Worm (Caenorhabditis elegans): ENCODE results near the gene djr-1.2.

djr-1.2 gene

DNA sequence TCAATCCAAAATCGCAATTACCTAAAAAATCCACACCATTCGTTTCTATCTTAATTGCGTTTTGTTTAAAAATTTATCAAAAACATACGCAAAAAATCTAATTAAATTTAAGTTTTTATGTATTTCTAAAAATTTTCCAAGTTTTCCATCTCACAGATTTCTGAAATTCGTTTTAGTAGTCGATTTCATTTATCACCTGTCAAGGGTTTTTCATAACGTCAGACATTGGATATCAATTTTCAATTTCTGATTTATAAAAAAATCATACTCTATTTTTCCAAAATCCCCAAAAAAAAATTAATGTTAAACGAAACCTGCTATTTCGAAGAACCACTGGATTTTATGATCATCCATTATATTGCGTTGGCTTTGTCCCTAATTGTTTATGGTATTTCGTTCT, 44.8 kb downstream of the djr-1.2 start, which contains the start of gene srh-4:
Gene srh-4, plus strand, starts transcription at position 301 of the 400 bp plus-strand sequence.
- TF ChIP-seq ets-7 (tag; optimal IDR thresholded peaks at IDR 0.05) = no peak
- TF ChIP-seq tbx-37 (GFP tag; conservative IDR thresholded peaks at IDR 0.05) = no peak
- TF ChIP-seq ceh-36 (tag; optimal IDR thresholded peaks at IDR 0.05) = no peak
- TF ChIP-seq sea-1 (GFP tag; conservative IDR thresholded peaks at IDR 0.05) = no peak
- no peak for TF ChIP-seq tbx-11 (GFP tag; IDR thresholded peaks at IDR 0.05)
- TF ChIP-seq aly-1 (tag; optimal IDR thresholded peaks at IDR 0.05) = no peak
- TF ChIP-seq B0310.2 (tag; optimal IDR thresholded peaks at IDR 0.05) = no peak
- no peak for TF ChIP-seq hmg-4 (GFP tag; optimal IDR thresholded peaks at IDR 0.05)
- TF ChIP-seq ama-1 (optimal IDR thresholded peaks at IDR 0.05) = no peak
- no peak for TF ChIP-seq hmbx-1 (tag; optimal IDR thresholded peaks at IDR 0.05)
- no peak for TF ChIP-seq pes-1 (GFP tag; IDR thresholded peaks at IDR 0.05)
- no peak for TF ChIP-seq tra-4 (tag; optimal IDR thresholded peaks at IDR 0.05)
- no peak for TF ChIP-seq hnd-1 (tag; optimal IDR thresholded peaks at IDR 0.05)
- TF ChIP-seq scrt-1 (GFP tag; IDR thresholded peaks at IDR 0.05) = no peak

DNA sequence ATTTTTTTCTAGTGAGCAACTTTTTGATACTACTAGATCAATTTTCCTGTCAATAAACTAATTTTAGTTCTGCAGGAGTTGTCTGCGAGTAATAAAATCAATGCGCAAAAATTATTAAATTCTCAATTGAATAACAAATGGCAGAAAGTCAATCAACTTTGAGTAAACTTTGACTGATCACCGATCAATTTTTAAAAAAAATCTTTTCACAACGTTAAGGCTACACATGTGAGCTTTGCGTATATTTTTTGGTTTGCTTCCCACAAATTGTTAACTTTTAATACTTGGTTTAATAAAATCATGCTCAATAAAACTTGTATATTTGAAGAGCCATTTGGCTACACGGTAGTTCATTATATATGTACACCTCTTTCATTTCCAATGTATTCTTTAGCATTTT, 47.0 kb downstream of the djr-1.2 start, which contains the start of gene srh-7:
Gene srh-7, plus strand, starts transcription at position 301 of the 400 bp plus-strand sequence.
- TF ChIP-seq tbx-37 (GFP tag; conservative IDR thresholded peaks at IDR 0.05) (no peak), scrt-1 (GFP tag; IDR thresholded peaks at IDR 0.05) (no peak), tra-4 (tag; optimal IDR thresholded peaks at IDR 0.05) (no peak), hmbx-1 (tag; optimal IDR thresholded peaks at IDR 0.05) (no peak), ama-1 (optimal IDR thresholded peaks at IDR 0.05) (no peak), B0310.2 (tag; optimal IDR thresholded peaks at IDR 0.05) (no peak), hmg-4 (GFP tag; optimal IDR thresholded peaks at IDR 0.05) (no peak), sea-1 (GFP tag; conservative IDR thresholded peaks at IDR 0.05) (no peak), aly-1 (tag; optimal IDR thresholded peaks at IDR 0.05) (no peak), F13C5.2 (tag; optimal IDR thresholded peaks at IDR 0.05) (no peak)

DNA sequence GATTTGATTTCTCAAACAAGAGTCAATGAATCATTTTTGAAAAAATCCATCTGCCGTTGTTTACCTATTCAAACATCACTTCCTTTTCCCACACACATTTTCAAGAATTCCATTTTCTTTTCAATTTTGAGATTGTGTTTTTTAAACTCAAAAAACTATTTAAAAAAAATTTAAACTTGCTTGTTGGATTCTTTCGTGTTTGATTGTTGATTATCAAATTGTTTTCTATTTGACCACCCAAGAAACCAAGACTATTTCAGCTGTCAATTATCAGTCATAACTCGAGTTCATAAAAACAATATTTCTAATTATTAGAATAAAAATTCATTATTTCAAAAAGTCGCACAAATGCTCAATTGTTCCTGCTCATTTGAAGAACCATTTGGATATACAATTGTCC, 49.7 kb downstream of the djr-1.2 start, which contains the start of gene srh-8:
Gene srh-8, plus strand, starts transcription at position 301 of the 400 bp plus-strand sequence.
- TF ChIP-seq hnd-1 (tag; optimal IDR thresholded peaks at IDR 0.05) (no peak), aly-1 (tag; optimal IDR thresholded peaks at IDR 0.05) (no peak), B0310.2 (tag; optimal IDR thresholded peaks at IDR 0.05) (no peak), hmg-4 (GFP tag; optimal IDR thresholded peaks at IDR 0.05) (no peak), tbx-37 (GFP tag; conservative IDR thresholded peaks at IDR 0.05) (no peak), ama-1 (optimal IDR thresholded peaks at IDR 0.05) (no peak), ceh-13 (GFP tag; optimal IDR thresholded peaks at IDR 0.05) (no peak), ets-7 (tag; optimal IDR thresholded peaks at IDR 0.05) (no peak), sea-1 (GFP tag; conservative IDR thresholded peaks at IDR 0.05) (no peak), scrt-1 (GFP tag; IDR thresholded peaks at IDR 0.05) (no peak), hmbx-1 (tag; optimal IDR thresholded peaks at IDR 0.05) (no peak), ceh-36 (tag; optimal IDR thresholded peaks at IDR 0.05) (no peak), flt-1 (GFP tag; IDR thresholded peaks at IDR 0.05) (no peak), pes-1 (GFP tag; IDR thresholded peaks at IDR 0.05) (no peak), tra-4 (tag; optimal IDR thresholded peaks at IDR 0.05) (no peak), tbx-11 (GFP tag; IDR thresholded peaks at IDR 0.05) (no peak)

DNA sequence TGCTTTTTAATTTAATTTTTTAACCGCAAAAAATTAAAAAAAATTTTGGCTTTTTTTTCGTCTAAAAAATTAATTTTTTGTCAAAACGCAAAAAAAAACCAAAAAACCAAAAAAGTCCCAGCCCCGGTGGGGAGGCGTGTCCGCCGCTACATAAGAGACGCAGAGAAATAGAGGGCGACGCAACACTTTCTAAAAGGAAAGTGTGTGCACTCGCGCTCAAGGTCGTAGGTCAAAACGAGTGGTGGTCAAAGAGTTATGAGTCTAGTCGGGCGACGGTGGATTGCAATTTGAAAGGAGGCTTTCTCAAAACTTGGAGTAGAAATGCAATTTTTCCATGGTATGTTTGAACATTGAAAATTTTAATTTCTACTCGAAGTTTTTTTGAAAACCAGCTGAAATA, 50.3 kb downstream of the djr-1.2 start:
- TF ChIP-seq ets-7 (tag; optimal IDR thresholded peaks at IDR 0.05) = no peak
- TF ChIP-seq ceh-13 (GFP tag; optimal IDR thresholded peaks at IDR 0.05) = no peak
- no peak for TF ChIP-seq ama-1 (optimal IDR thresholded peaks at IDR 0.05)

Measured in whole organism, early embryonic.